Worm (Caenorhabditis elegans): Measurements from ENCODE around the gene catp-7.

Gene catp-7

DNA sequence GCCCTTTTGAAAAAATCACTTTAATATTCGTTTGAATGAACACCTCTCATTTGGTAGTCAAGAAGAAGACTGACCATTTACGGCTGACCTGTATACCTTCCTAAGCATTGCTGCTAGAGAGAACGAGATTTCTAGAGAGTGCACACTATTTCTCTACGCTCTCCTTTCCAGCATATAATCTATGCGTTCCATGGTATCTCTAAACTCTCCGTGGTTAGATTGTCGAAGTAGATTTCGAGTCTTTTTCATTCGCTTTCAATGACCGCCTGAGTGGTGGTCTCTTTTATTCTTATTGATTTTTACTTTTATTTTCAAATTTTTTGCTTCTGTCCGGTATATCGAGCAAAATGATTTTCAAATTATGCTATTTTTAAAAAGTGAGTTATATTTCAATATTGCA, 11.7 kb downstream of the catp-7 start:
- TF ChIP-seq duxl-1 (tag; optimal IDR thresholded peaks at IDR 0.05; ENCODE audit: poor library complexity) (peak; percentile 91), ceh-20 (GFP tag; IDR thresholded peaks at IDR 0.05) (no peak), lsy-2 (tag; optimal IDR thresholded peaks at IDR 0.05) (peak in 1 of 2 experiments; percentile 12), unc-62 (GFP tag; optimal IDR thresholded peaks at IDR 0.05 in 1 of 2) (peak in 1 of 2 experiments; percentile 28), unc-62 (tag; optimal IDR thresholded peaks at IDR 0.05) (no peak), rbr-2 (tag; optimal IDR thresholded peaks at IDR 0.05) (peak; percentile 7), lin-29 (GFP tag; IDR thresholded peaks at IDR 0.05) (no peak), hmg-1.1 (GFP tag; IDR thresholded peaks at IDR 0.05) (peak; percentile 45; the same call in 1 of the 2 replicates)

DNA sequence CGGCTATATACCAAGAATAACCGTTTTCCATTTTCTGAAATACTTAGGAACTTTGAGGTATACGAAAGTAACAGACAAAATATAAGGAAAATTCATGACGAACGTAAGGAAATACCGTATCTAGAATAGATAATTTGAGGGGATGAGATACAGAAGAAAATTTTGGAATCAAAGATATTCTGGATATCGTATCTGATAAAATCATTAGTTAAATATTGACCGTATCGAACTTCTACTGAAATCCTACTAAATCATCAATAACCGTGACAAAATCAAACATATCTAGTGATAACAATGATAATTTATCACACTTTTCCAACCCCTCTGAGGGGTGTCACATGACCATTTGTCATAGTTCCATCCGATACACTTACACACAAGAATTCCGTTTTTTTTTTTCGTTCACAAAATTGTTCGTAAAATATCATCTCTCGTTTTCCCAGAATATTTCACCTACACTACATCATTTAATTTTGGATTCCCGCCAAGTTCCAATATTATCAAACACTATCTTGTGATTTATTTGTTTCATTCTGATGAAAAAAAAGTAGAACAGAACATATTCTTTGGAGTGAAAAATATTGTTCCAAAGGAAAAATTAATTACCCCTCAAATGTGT, 15.0 kb downstream of the catp-7 start, which contains the start of gene Y59H11AR.4:
TSS of gene Y59H11AR.4 (minus strand) at position 51 of the 619 bp plus-strand sequence.
- TF ChIP-seq hlh-30 (tag; optimal IDR thresholded peaks at IDR 0.05; ENCODE audit: insufficient read depth) = peak; percentile 2
- no peak for TF ChIP-seq daf-8 (GFP tag; IDR thresholded peaks at IDR 0.05)
- peak; percentile 70 for TF ChIP-seq nhr-28 (tag; optimal IDR thresholded peaks at IDR 0.05)
- TF ChIP-seq zfp-3 (GFP tag; conservative IDR thresholded peaks at IDR 0.05) = no peak
- peak in 1 of 2 experiments; percentile 15 for TF ChIP-seq unc-62 (GFP tag; optimal IDR thresholded peaks at IDR 0.05 in 1 of 2)
- TF ChIP-seq unc-62 (tag; optimal IDR thresholded peaks at IDR 0.05) = no peak

DNA sequence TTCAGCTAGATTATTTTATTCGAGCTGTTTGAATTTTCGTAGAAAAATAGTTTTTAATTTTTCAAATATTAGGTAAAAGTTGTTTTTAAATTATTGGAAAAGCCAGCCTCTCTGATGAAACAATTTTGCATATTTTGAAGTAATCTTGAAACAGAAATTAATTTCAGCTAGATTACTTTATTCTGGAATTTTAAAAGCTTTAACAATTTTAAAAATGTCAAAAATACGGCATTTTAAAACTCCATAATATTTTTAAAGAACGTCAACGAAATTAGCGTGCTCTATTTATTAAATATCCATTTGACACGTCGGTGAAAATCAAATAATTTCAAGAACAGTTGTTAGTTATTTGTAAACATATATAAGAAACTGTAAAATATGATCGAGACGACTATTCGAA, 17.1 kb downstream of the catp-7 start, which contains the start of gene Y59H11AR.10:
TSS of gene Y59H11AR.10 (plus strand) at position 301 of the 400 bp plus-strand sequence.
- no peak for TF ChIP-seq hlh-11 (tag; optimal IDR thresholded peaks at IDR 0.05)
- TF ChIP-seq nhr-48 (tag; optimal IDR thresholded peaks at IDR 0.05) = no peak
- TF ChIP-seq zip-2 (tag; optimal IDR thresholded peaks at IDR 0.05) = no peak
- TF ChIP-seq nhr-42 (GFP tag; IDR thresholded peaks at IDR 0.05) = no peak
- no peak for TF ChIP-seq lin-15B (tag; optimal IDR thresholded peaks at IDR 0.05)
- TF ChIP-seq lin-13 (GFP tag; optimal IDR thresholded peaks at IDR 0.05) = no peak

DNA sequence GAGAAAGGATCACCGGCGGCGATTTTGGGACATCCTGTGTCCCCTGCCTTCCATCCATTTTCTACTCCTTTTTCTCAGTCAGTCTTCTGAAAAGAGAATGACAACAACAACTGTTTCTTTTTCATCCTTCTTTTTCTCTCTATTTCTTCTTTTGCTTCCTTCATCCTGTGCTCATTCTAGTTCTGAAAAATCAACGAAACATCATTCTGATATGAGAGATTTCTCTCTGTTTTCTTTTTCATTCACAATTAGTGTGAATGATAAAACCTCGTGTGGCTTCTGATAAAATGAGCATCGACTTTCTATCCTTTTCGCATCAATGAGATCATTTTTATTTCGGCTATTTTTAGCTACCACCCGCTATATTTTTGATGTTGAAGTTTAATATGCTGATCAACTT, 19.4 kb downstream of the catp-7 start:
- TF ChIP-seq mes-2 (tag; optimal IDR thresholded peaks at IDR 0.05; ENCODE audit: poor library complexity, severe bottlenecking) (no peak), daf-16 (GFP tag; optimal IDR thresholded peaks at IDR 0.05) (peak in 1 of 2 experiments; percentile 48), daf-16 (tag; optimal IDR thresholded peaks at IDR 0.05) (no peak), ZK337.2 (GFP tag; IDR thresholded peaks at IDR 0.05) (peak; percentile 37; the same call in 1 of the 2 replicates), unc-62 (GFP tag; optimal IDR thresholded peaks at IDR 0.05 in 1 of 2) (peak in 1 of 2 experiments; percentile 41), unc-62 (tag; optimal IDR thresholded peaks at IDR 0.05) (no peak), mdl-1 (tag; optimal IDR thresholded peaks at IDR 0.05) (peak in 1 of 2 experiments; percentile 1), nhr-11 (tag; optimal IDR thresholded peaks at IDR 0.05) (peak; percentile 66), T20F7.1 (GFP tag; optimal IDR thresholded peaks at IDR 0.05) (no peak), snpc-1.2 (GFP tag; IDR thresholded peaks at IDR 0.05) (no peak)

DNA sequence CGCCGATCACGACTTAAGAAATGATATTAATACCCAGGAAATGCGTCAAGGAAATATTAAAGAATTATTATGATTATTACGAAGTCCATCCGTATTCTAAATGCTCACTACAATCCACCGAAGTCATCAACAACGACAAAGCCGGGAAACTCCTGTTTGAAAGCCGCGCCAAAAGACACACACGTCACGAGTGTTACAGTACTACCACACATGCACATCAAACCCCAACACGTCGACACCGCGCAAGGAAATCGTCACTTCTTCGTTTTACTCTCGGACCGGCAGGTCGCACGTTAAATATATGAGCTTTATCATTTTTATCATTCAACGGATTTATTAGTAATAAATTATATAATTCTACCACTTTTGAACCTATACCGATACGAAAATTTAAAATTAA, 21.7 kb downstream of the catp-7 start:
- TF ChIP-seq snpc-1.2 (GFP tag; IDR thresholded peaks at IDR 0.05) = 0 out of 2 replicates have a peak, but pooled peaks have one; percentile 15

DNA sequence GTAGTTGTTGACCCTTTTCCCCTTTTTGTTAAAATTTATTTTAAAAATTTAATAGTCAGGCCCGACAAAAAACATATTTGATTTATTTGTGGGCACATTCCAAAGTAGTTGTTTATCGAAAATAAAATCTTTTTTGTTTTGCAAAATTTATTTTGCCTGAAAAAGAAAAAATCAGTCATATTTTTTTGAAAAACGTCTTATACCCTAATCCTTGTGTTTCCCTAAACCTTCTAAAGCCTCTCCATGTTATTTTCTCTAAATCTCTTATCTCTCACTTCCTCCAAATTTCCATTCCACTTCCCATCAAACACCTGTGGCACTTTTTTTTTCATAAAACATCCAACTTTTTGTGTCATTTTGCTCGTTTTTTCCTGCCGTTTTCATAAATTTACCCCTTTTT, 22.4 kb downstream of the catp-7 start:
- no peak for TF ChIP-seq ama-1 (optimal IDR thresholded peaks at IDR 0.05)

DNA sequence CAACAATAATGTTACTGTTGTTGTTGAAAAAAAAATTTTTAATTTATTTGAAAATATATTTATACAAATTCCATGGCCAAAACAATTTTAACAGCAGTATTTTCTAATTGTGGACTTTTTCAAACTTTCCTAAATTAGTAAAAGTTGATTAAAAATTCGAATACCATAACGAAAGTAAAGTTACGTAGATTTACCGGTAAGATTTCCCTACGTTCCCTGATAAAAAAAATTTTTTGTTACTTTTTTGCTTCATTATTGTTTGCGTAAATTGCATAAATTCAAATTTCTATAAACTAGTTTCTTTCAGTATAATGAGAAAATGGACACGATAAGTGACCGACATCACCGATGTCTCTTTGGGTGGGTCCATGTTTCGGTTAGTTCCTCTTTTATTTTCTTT, 23.2 kb downstream of the catp-7 start, which contains the start of gene F42A9.6:
TSS of gene F42A9.6 (plus strand) at position 301 of the 400 bp plus-strand sequence.
- TF ChIP-seq daf-8 (GFP tag; IDR thresholded peaks at IDR 0.05) (no peak), tag-97 (GFP tag; IDR thresholded peaks at IDR 0.05) (no peak), mxl-3 (GFP tag; optimal IDR thresholded peaks at IDR 0.05) (no peak), mes-2 (tag; optimal IDR thresholded peaks at IDR 0.05; ENCODE audit: poor library complexity, severe bottlenecking) (no peak), aha-1 (tag) (no peak), jun-1 (tag; optimal IDR thresholded peaks at IDR 0.05) (no peak), ctbp-1 (GFP tag; IDR thresholded peaks at IDR 0.05) (no peak), cey-2 (tag; optimal IDR thresholded peaks at IDR 0.05; ENCODE audit: borderline replicate concordance, insufficient read depth) (no peak), nhr-28 (tag; optimal IDR thresholded peaks at IDR 0.05) (no peak), T20F7.1 (GFP tag; optimal IDR thresholded peaks at IDR 0.05) (no peak), lin-13 (GFP tag; optimal IDR thresholded peaks at IDR 0.05) (no peak), sdz-12 (GFP tag; optimal IDR thresholded peaks at IDR 0.05) (no peak), zip-2 (tag; optimal IDR thresholded peaks at IDR 0.05) (no peak), saeg-2 (GFP tag; IDR thresholded peaks at IDR 0.05) (no peak), duxl-1 (tag; optimal IDR thresholded peaks at IDR 0.05; ENCODE audit: poor library complexity) (no peak)
